Worm (Caenorhabditis elegans): ENCODE data around the gene mboa-6.

ce11 chrIII:1963128-1963527, 1.4 kb upstream of the mboa-6 start:
- TF ChIP-seq dao-5 (tag; optimal IDR thresholded peaks at IDR 0.05) (no peak), him-1 (tag; optimal IDR thresholded peaks at IDR 0.05) (no peak)
